Fruit fly (Drosophila melanogaster) whole organism, embryonic: ENCODE data around the gene CG3505.

Experiments used
- Atf3 ChIP-seq: fragments of 200-800 bp; sonication (Bioruptor generic); optimal IDR thresholded peaks from 3 replicates; lab custom pipeline; 2016; ENCODE audit warnings: missing biosample characterization, missing genetic modification characterization
- B-H2 ChIP-seq: fragments of 200-800 bp; sonication (Bioruptor generic); optimal IDR thresholded peaks from 2 replicates; lab custom pipeline; 2018; ENCODE audit warnings: missing biosample characterization, mild to moderate bottlenecking, missing genetic modification characterization
- Bdp1 ChIP-seq: fragments of 200-800 bp; sonication (Bioruptor generic); optimal IDR thresholded peaks from 3 replicates; lab custom pipeline; 2016; ENCODE audit warnings: missing biosample characterization, missing genetic modification characterization
- BtbVII ChIP-seq: fragments of 200-800 bp; sonication (Bioruptor generic); optimal IDR thresholded peaks from 3 replicates; lab custom pipeline; 2017; ENCODE audit warnings: missing biosample characterization, mild to moderate bottlenecking, missing genetic modification characterization
- CG11398 ChIP-seq: fragments of 200-800 bp; sonication (Bioruptor generic); optimal IDR thresholded peaks from 2 replicates; lab custom pipeline; 2016; ENCODE audit warnings: missing biosample characterization, missing genetic modification characterization
- CG11696 ChIP-seq: fragments of 200-800 bp; sonication (Bioruptor generic); IDR thresholded peaks from 2 replicates; pipeline ENCODE4 v1.3.6; 2022; ENCODE audit warnings: missing biosample characterization, missing genetic modification characterization
- CG15601 ChIP-seq: fragments of 200-800 bp; sonication (Bioruptor generic); optimal IDR thresholded peaks from 3 replicates; lab custom pipeline; 2019; ENCODE audit warnings: missing biosample characterization, mild to moderate bottlenecking, missing genetic modification characterization, moderate library complexity
- CG1647 ChIP-seq: fragments of 200-800 bp; sonication (Bioruptor generic); optimal IDR thresholded peaks from 3 replicates; lab custom pipeline; 2016; ENCODE audit warnings: missing biosample characterization, missing genetic modification characterization
- CG17361 ChIP-seq: fragments of 200-800 bp; sonication (Bioruptor generic); IDR thresholded peaks from 3 replicates; pipeline ENCODE4 v1.3.6; 2022; ENCODE audit warnings: missing biosample characterization, missing genetic modification characterization
- CG17612 ChIP-seq: fragments of 200-800 bp; sonication (Bioruptor generic); IDR thresholded peaks from 2 replicates; pipeline ENCODE4 v1.3.6; 2022; ENCODE audit warnings: missing biosample characterization, missing genetic modification characterization
- CG18011 ChIP-seq: fragments of 200-800 bp; sonication (Bioruptor generic); optimal IDR thresholded peaks from 2 replicates; lab custom pipeline; 2017; ENCODE audit warnings: missing biosample characterization, missing genetic modification characterization, mild to moderate bottlenecking, moderate library complexity, missing genotype
- CG33557 ChIP-seq: fragments of 200-800 bp; sonication (Bioruptor generic); optimal IDR thresholded peaks from 2 replicates; lab custom pipeline; 2019; ENCODE audit warnings: missing biosample characterization, mild to moderate bottlenecking, missing genetic modification characterization, moderate library complexity
- CG3726 ChIP-seq: fragments of 200-800 bp; sonication (Bioruptor generic); IDR thresholded peaks from 3 replicates; pipeline ENCODE4, ENCODE4 v1.3.6; 2022; ENCODE audit warnings: missing biosample characterization, missing genetic modification characterization
- CG4707 ChIP-seq: fragments of 200-800 bp; sonication (Bioruptor generic); optimal IDR thresholded peaks from 2 replicates; lab custom pipeline; 2018; ENCODE audit warnings: missing biosample characterization, mild to moderate bottlenecking, missing genetic modification characterization, moderate library complexity
- CG7271 ChIP-seq: fragments of 200-800 bp; sonication (Bioruptor generic); optimal IDR thresholded peaks from 2 replicates; lab custom pipeline; 2018; ENCODE audit warnings: missing biosample characterization, mild to moderate bottlenecking, missing genetic modification characterization, moderate library complexity
- Chrac-16 ChIP-seq: fragments of 200-800 bp; sonication (Bioruptor generic); optimal IDR thresholded peaks from 3 replicates; lab custom pipeline; 2016; ENCODE audit warnings: missing biosample characterization, missing genetic modification characterization
- D ChIP-seq, 2 experiments: fragments of 200-800 bp in 1 of 2; fragments of >200 bp in 1 of 2; sonication (Bioruptor generic) in 1 of 2; optimal IDR thresholded peaks; 2 replicates in 1 of 2; 3 replicates in 1 of 2; lab custom pipeline; 2017; ENCODE audit warnings: mild to moderate bottlenecking in 1 of 2, missing biosample characterization in 1 of 2, missing genetic modification characterization in 1 of 2, missing genetic modification reagents in 1 of 2
- Drgx ChIP-seq: fragments of 200-800 bp; sonication (Bioruptor generic); IDR thresholded peaks from 2 replicates; pipeline ENCODE4 v1.3.6; 2022; ENCODE audit warnings: missing biosample characterization, missing genetic modification characterization
- E2f2 ChIP-seq: fragments of 200-800 bp; sonication (Bioruptor generic); IDR thresholded peaks from 2 replicates; pipeline ENCODE4 v1.3.6; 2022; ENCODE audit warnings: missing biosample characterization, missing genetic modification characterization
- HLH4C ChIP-seq: fragments of 200-800 bp; sonication (Bioruptor generic); IDR thresholded peaks from 3 replicates; pipeline ENCODE4 v1.3.6; 2022; ENCODE audit warnings: missing biosample characterization, missing genetic modification characterization; ENCODE audit not compliant: partially characterized antibody
- Hr78 ChIP-seq, 2 experiments: fragments of 200-800 bp in 1 of 2; fragments of >200 bp in 1 of 2; sonication (Bioruptor generic) in 1 of 2; optimal IDR thresholded peaks; 2 replicates each; lab custom pipeline; 2017 to 2019; ENCODE audit warnings: missing biosample characterization in 2 of 2, missing genetic modification characterization in 2 of 2, mild to moderate bottlenecking in 1 of 2, moderate library complexity in 1 of 2
- Oli ChIP-seq: fragments of 200-800 bp; sonication (Bioruptor generic); optimal IDR thresholded peaks from 2 replicates; lab custom pipeline; 2018; ENCODE audit warnings: missing biosample characterization, mild to moderate bottlenecking, missing genetic modification characterization, moderate library complexity
- Ptx1 ChIP-seq: fragments of 200-800 bp; sonication (Bioruptor generic); IDR thresholded peaks from 2 replicates; pipeline ENCODE4 v1.3.6; 2022; ENCODE audit warnings: missing biosample characterization, missing genetic modification characterization
- Sry-β ChIP-seq: fragments of 200-800 bp; sonication (Bioruptor generic); optimal IDR thresholded peaks from 2 replicates; lab custom pipeline; 2018; ENCODE audit warnings: missing biosample characterization, mild to moderate bottlenecking, missing genetic modification characterization, moderate library complexity
- Vsx1 ChIP-seq: fragments of 200-800 bp; sonication (Bioruptor generic); optimal IDR thresholded peaks from 2 replicates; lab custom pipeline; 2017; ENCODE audit warnings: missing biosample characterization, mild to moderate bottlenecking, missing genetic modification characterization, missing genetic modification reagents
- az2 ChIP-seq: fragments of 200-800 bp; sonication (Bioruptor generic); optimal IDR thresholded peaks from 3 replicates; lab custom pipeline; 2016; ENCODE audit warnings: missing biosample characterization, missing genetic modification characterization
- bsh ChIP-seq, 2 experiments: fragments of 200-800 bp; sonication (Bioruptor generic); optimal IDR thresholded peaks; 2 replicates each; lab custom pipeline; 2017 to 2018; ENCODE audit warnings: mild to moderate bottlenecking in 2 of 2, missing biosample characterization in 2 of 2, missing genetic modification characterization in 2 of 2, moderate library complexity in 1 of 2
- dpn ChIP-seq, 2 experiments: fragments of 200-800 bp; sonication (Bioruptor generic); optimal IDR thresholded peaks; 3 replicates each; lab custom pipeline; 2016; ENCODE audit warnings: missing biosample characterization in 2 of 2, missing genetic modification characterization in 2 of 2
- esg ChIP-seq: fragments of 200-800 bp; sonication (Bioruptor generic); conservative IDR thresholded peaks from 2 replicates; pipeline ENCODE4 v1.3.6; 2022; ENCODE audit warnings: missing biosample characterization, missing genetic modification characterization
- hb ChIP-seq: fragments of 200-800 bp; sonication (Bioruptor generic); IDR thresholded peaks from 3 replicates; pipeline ENCODE4 v1.3.6; 2022; ENCODE audit warnings: missing biosample characterization, missing genetic modification characterization; ENCODE audit not compliant: partially characterized antibody
- lilli ChIP-seq: fragments of 200-800 bp; sonication (Bioruptor generic); optimal IDR thresholded peaks from 3 replicates; lab custom pipeline; 2016; ENCODE audit warnings: missing biosample characterization, missing genetic modification characterization
- mam ChIP-seq: fragments of 200-800 bp; sonication (Bioruptor generic); optimal IDR thresholded peaks from 3 replicates; lab custom pipeline; 2016; ENCODE audit warnings: missing biosample characterization, missing genetic modification characterization
- mld ChIP-seq: fragments of 200-800 bp; sonication (Bioruptor generic); IDR thresholded peaks from 3 replicates; pipeline ENCODE4 v1.3.6; 2022; ENCODE audit warnings: missing biosample characterization, missing genetic modification characterization; ENCODE audit not compliant: partially characterized antibody
- nerfin-2 ChIP-seq: fragments of 200-800 bp; sonication (Bioruptor generic); IDR thresholded peaks from 2 replicates; pipeline ENCODE4 v1.3.6; 2022; ENCODE audit warnings: missing biosample characterization, missing genetic modification characterization; ENCODE audit not compliant: partially characterized antibody
- odd ChIP-seq: fragments of 200-800 bp; sonication (Bioruptor generic); optimal IDR thresholded peaks from 2 replicates; lab custom pipeline; 2017; ENCODE audit warnings: missing biosample characterization, mild to moderate bottlenecking, missing genetic modification characterization
- p53 ChIP-seq: fragments of 200-800 bp; sonication (Bioruptor generic); optimal IDR thresholded peaks from 2 replicates; lab custom pipeline; 2016; ENCODE audit warnings: missing biosample characterization, missing genetic modification characterization
- peb ChIP-seq: fragments of 200-800 bp; sonication (Bioruptor generic); IDR thresholded peaks from 2 replicates; pipeline ENCODE4 v1.3.6; 2022; ENCODE audit warnings: missing biosample characterization, missing genetic modification characterization
- phol ChIP-seq: fragments of 200-800 bp; sonication (Bioruptor generic); optimal IDR thresholded peaks from 3 replicates; lab custom pipeline; 2018; ENCODE audit warnings: missing biosample characterization, mild to moderate bottlenecking, missing genetic modification characterization, moderate library complexity
- pum ChIP-seq: fragments of 200-800 bp; sonication (Bioruptor generic); optimal IDR thresholded peaks from 2 replicates; lab custom pipeline; 2016; ENCODE audit warnings: missing biosample characterization, missing genetic modification characterization
- repo ChIP-seq: fragments of 200-800 bp; sonication (Bioruptor generic); optimal IDR thresholded peaks from 2 replicates; lab custom pipeline; 2016; ENCODE audit warnings: missing biosample characterization, missing genetic modification characterization
- row ChIP-seq: fragments of 200-800 bp; sonication (Bioruptor generic); IDR thresholded peaks from 3 replicates; pipeline ENCODE4 v1.3.6; 2022; ENCODE audit warnings: missing biosample characterization, missing genetic modification characterization
- slou ChIP-seq: fragments of 200-800 bp; sonication (Bioruptor generic); optimal IDR thresholded peaks from 3 replicates; lab custom pipeline; 2016; ENCODE audit warnings: missing biosample characterization, missing genetic modification characterization
- usp ChIP-seq: fragments of >200 bp; optimal IDR thresholded peaks from 2 replicates; lab custom pipeline; 2017; ENCODE audit warnings: missing biosample characterization, missing genetic modification characterization
- zen ChIP-seq: fragments of 200-800 bp; sonication (Bioruptor generic); optimal IDR thresholded peaks from 3 replicates; lab custom pipeline; 2018; ENCODE audit warnings: missing biosample characterization, mild to moderate bottlenecking, missing genetic modification characterization, moderate library complexity

The CG3505 gene

DNA sequence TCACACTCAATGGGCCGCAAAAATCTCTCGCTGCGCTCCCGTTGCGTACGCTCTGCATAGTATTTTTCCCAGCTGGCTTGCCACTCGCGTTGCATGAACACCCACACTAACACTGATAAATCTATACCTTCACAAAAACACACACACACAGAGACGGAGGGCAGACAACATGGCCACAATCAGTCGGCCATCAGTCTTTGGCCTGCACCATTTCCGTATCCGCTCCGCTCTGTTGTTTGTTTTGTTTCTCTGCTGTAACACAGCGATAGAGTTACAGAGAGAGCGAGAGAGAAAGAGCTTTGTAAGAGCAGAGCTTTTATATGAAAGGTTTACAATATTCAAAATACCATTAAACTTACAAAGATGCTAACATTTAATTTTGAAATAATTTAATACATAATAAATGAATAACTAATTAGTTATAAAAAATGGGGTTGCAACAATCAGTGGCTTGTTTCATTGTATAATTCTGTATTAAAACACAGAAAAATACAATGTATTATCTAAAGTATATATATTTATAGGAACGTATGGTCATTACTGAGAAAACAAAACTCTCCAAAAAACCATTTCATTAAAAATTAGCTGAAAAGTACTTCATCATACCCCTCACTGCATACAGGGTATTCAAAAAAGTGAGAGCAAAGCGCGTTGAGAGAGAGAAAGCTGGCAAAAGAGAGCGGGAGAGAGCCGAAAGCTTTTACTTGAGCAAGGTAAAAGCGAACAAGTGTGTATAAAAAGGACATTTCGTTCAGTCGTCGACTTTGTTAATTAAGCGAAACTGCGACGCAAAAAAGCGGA, 48.2 kb upstream of the CG3505 start, which contains the start of gene CG14853 (continued):
- TF ChIP-seq esg (GFP tag; lab: Robert Waterston, UW) (peak; percentile 83), Atf3 (GFP tag; lab: Kevin White, UChicago) (no peak), Drgx (GFP tag; lab: Robert Waterston, UW) (no peak; the same call in 1 of the 2 replicates), slou (GFP tag; lab: Kevin White, UChicago) (peak; percentile 68), nerfin-2 (GFP tag; lab: Robert Waterston, UW) (no peak), E2f2 (GFP tag; lab: Robert Waterston, UW) (peak; percentile 67; the same call in 1 of the 2 replicates), repo (GFP tag; lab: Kevin White, UChicago) (no peak), usp (GFP tag; lab: Kevin White, UChicago) (no peak), HLH4C (GFP tag; lab: Robert Waterston, UW) (no peak), CG11398 (peak; percentile 38), B-H2 (peak; percentile 10), D (optimal IDR thresholded peaks at IDR 0.05; lab: Kevin White, UChicago) (no peak), D (GFP tag; optimal IDR thresholded peaks at IDR 0.05; lab: Kevin White, UChicago) (peak; percentile 52), odd (GFP tag; lab: Kevin White, UChicago) (peak; percentile 79)

dm6 chr3R:14622571-14622970, 34.7 kb upstream of the CG3505 start:
- TF ChIP-seq BtbVII (GFP tag; lab: Kevin White, UChicago) (no peak), esg (GFP tag; lab: Robert Waterston, UW) (no peak), Bdp1 (GFP tag; lab: Kevin White, UChicago) (no peak), bsh (GFP tag; optimal IDR thresholded peaks at IDR 0.05; lab: Kevin White, UChicago) (peak in 1 of 2 experiments; percentile 5), row (no peak), CG7271 (no peak)

- peak; percentile 7 to 41 for TF ChIP-seq dpn (GFP tag; optimal IDR thresholded peaks at IDR 0.05; lab: Kevin White, UChicago)
- peak; percentile 73 for TF ChIP-seq phol (tag; lab: Kevin White, UChicago)
- TF ChIP-seq CG1647 (GFP tag; lab: Kevin White, UChicago): no peak
- peak; percentile 64 for TF ChIP-seq CG33557 (GFP tag; lab: Kevin White, UChicago)
- TF ChIP-seq az2 (GFP tag; lab: Kevin White, UChicago): peak; percentile 61
- peak; percentile 46 for TF ChIP-seq Ptx1 (GFP tag; lab: Robert Waterston, UW)
- peak; percentile 75; the same call in 2 of the 3 replicates for TF ChIP-seq CG17361
- 0 out of 3 replicates have a peak, but pooled peaks have one; percentile 3 for TF ChIP-seq mld (GFP tag; lab: Robert Waterston, UW)
- peak; percentile 15 for TF ChIP-seq Vsx1 (GFP tag; lab: Kevin White, UChicago)
- TF ChIP-seq Hr78 (GFP tag; optimal IDR thresholded peaks at IDR 0.05; lab: Kevin White, UChicago): no peak
- TF ChIP-seq peb (GFP tag; lab: Robert Waterston, UW): peak; percentile 13; the same call in 1 of the 2 replicates
- TF ChIP-seq hb (GFP tag; lab: Robert Waterston, UW): no peak
- no peak for TF ChIP-seq Atf3 (GFP tag; lab: Kevin White, UChicago)
- peak; percentile 73 for TF ChIP-seq row
- TF ChIP-seq p53 (GFP tag; lab: Kevin White, UChicago): no peak
- TF ChIP-seq CG17612 (GFP tag; lab: Robert Waterston, UW): no peak
- TF ChIP-seq CG18011 (GFP tag; lab: Kevin White, UChicago): no peak
- TF ChIP-seq CG4707: peak; percentile 92
- TF ChIP-seq CG3726 (GFP tag; lab: Robert Waterston, UW): no peak
- no peak for TF ChIP-seq zen (tag; lab: Kevin White, UChicago)
- TF ChIP-seq Sry-β (GFP tag; lab: Kevin White, UChicago): no peak
- no peak for TF ChIP-seq CG15601 (tag; lab: Kevin White, UChicago)
- no peak for TF ChIP-seq CG11696 (GFP tag; lab: Robert Waterston, UW)
- peak; percentile 69 for TF ChIP-seq Oli (tag; lab: Kevin White, UChicago)
- peak; percentile 0 for TF ChIP-seq mam
- TF ChIP-seq lilli (GFP tag; lab: Kevin White, UChicago): peak; percentile 51
- TF ChIP-seq Chrac-16 (GFP tag; lab: Kevin White, UChicago): peak; percentile 58
- peak; percentile 2 for TF ChIP-seq pum
Observed at dm6 chr3R:14624088-14624619, 33.1 kb upstream of the CG3505 start.
